Fruit fly (Drosophila melanogaster): Measurements from ENCODE around the gene CG32579.

Gene CG32579

DNA sequence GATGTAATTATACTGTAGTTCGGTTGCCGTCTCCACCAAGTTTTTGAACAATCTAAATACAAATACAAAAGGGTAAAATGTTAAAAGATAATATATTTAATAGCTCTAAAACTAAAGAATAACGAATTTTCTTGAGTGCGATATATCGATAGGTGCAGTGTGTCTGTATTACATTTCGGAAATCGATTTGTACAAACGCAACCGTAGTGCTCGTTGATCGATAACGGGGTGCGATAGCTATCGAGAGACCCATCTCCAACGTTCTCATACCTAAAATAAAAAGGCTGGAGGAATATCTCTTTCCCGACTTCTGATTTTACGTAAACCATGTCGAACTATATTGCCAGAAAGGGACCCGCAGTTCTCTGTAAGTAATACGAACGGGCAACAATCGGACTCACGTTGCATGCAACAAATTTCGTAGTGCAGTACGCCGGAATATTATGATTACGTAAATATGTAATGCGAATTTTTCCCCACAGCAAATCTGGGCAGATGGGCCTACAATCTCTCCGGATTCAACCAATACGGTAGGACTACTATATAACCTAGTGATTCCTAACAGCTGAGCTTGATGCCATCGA is 36.9 kb upstream of the CG32579 start, which contains the start of gene UQCR-14 (continued):
- TF ChIP-seq CG9797 (GFP tag; optimal IDR thresholded peaks at IDR 0.05): peak; percentile 71
- peak; percentile 93 for TF ChIP-seq MESR4 (GFP tag; optimal IDR thresholded peaks at IDR 0.05)
- TF ChIP-seq dpn (GFP tag; optimal IDR thresholded peaks at IDR 0.05): peak; percentile 18 to 47
- peak; percentile 94 for TF ChIP-seq pzg (GFP tag; optimal IDR thresholded peaks at IDR 0.05)
- TF ChIP-seq CG30403 (GFP tag; optimal IDR thresholded peaks at IDR 0.05): peak; percentile 24
- no peak for TF ChIP-seq Bdp1 (GFP tag; optimal IDR thresholded peaks at IDR 0.05)
- TF ChIP-seq vnd (GFP tag; IDR thresholded peaks at IDR 0.05; ENCODE audit: partially characterized antibody): peak; percentile 96
- TF ChIP-seq CG30020 (tag; optimal IDR thresholded peaks at IDR 0.05): peak; percentile 71
- no peak for TF ChIP-seq fd3F (GFP tag; optimal IDR thresholded peaks at IDR 0.05)
- no peak for TF ChIP-seq NK7.1 (GFP tag; optimal IDR thresholded peaks at IDR 0.05)
- peak; percentile 61 for TF ChIP-seq Rfx (GFP tag; IDR thresholded peaks at IDR 0.05)
- no peak for TF ChIP-seq Kr (GFP tag; optimal IDR thresholded peaks at IDR 0.05)
- TF ChIP-seq CG8359 (GFP tag; optimal IDR thresholded peaks at IDR 0.05; ENCODE audit: borderline replicate concordance): no peak
- no peak for TF ChIP-seq maf-S (GFP tag; optimal IDR thresholded peaks at IDR 0.05)
- TF ChIP-seq Sry-δ (GFP tag; optimal IDR thresholded peaks at IDR 0.05): peak; percentile 97
- TF ChIP-seq Mad (GFP tag; optimal IDR thresholded peaks at IDR 0.05): no peak
- peak; percentile 21; the same call in 1 of the 3 replicates for TF ChIP-seq dysf (GFP tag; IDR thresholded peaks at IDR 0.05)
- TF ChIP-seq nmo (GFP tag; optimal IDR thresholded peaks at IDR 0.05): peak; percentile 58
- peak; percentile 96 for TF ChIP-seq ato (GFP tag; IDR thresholded peaks at IDR 0.05; ENCODE audit: partially characterized antibody)
- peak; percentile 33; the same call in 1 of the 2 replicates for TF ChIP-seq sob (GFP tag; IDR thresholded peaks at IDR 0.05)
- TF ChIP-seq repo (GFP tag; optimal IDR thresholded peaks at IDR 0.05): no peak
- TF ChIP-seq CG17829 (tag; optimal IDR thresholded peaks at IDR 0.05): peak; percentile 61
- TF ChIP-seq CG10565 (GFP tag; optimal IDR thresholded peaks at IDR 0.05): no peak
- no peak for TF ChIP-seq E2f1 (GFP tag; IDR thresholded peaks at IDR 0.05)
- peak; percentile 82 for TF ChIP-seq YL-1 (GFP tag; optimal IDR thresholded peaks at IDR 0.05)
- TF ChIP-seq sd (tag; optimal IDR thresholded peaks at IDR 0.05): peak; percentile 34
- TF ChIP-seq BtbVII (GFP tag; optimal IDR thresholded peaks at IDR 0.05): no peak
- no peak for TF ChIP-seq Deaf1 (tag; optimal IDR thresholded peaks at IDR 0.05)
- no peak for TF ChIP-seq CG4360 (GFP tag; IDR thresholded peaks at IDR 0.05)
- peak; percentile 89 for TF ChIP-seq Doc3 (GFP tag; IDR thresholded peaks at IDR 0.05; ENCODE audit: partially characterized antibody)
- TF ChIP-seq CG7357 (GFP tag; IDR thresholded peaks at IDR 0.05): no peak
- TF ChIP-seq mirr (GFP tag; optimal IDR thresholded peaks at IDR 0.05): peak; percentile 36
- TF ChIP-seq onecut (GFP tag; IDR thresholded peaks at IDR 0.05): peak; percentile 19; the same call in 1 of the 2 replicates
- no peak for TF ChIP-seq HLHmδ (GFP tag; optimal IDR thresholded peaks at IDR 0.05)
- no peak for TF ChIP-seq da (GFP tag; optimal IDR thresholded peaks at IDR 0.05)
- no peak for TF ChIP-seq Camta (GFP tag; optimal IDR thresholded peaks at IDR 0.05)
- TF ChIP-seq CG9727 (GFP tag; optimal IDR thresholded peaks at IDR 0.05): no peak
- TF ChIP-seq crp (GFP tag; optimal IDR thresholded peaks at IDR 0.05): peak in 1 of 2 experiments; percentile 16
- TF ChIP-seq CG7786 (GFP tag; optimal IDR thresholded peaks at IDR 0.05): no peak
- no peak for TF ChIP-seq CG4328 (GFP tag; optimal IDR thresholded peaks at IDR 0.05)
- TF ChIP-seq aop (GFP tag; IDR thresholded peaks at IDR 0.05): no peak
- TF ChIP-seq CG11560 (tag; IDR thresholded peaks at IDR 0.05): no peak
- no peak for TF ChIP-seq MTF-1 (GFP tag; optimal IDR thresholded peaks at IDR 0.05; ENCODE audit: borderline replicate concordance)
- TF ChIP-seq Hand (GFP tag; optimal IDR thresholded peaks at IDR 0.05): no peak
- peak; percentile 17 for TF ChIP-seq CG7928 (GFP tag; optimal IDR thresholded peaks at IDR 0.05)
- peak; percentile 6 for TF ChIP-seq ewg (GFP tag; optimal IDR thresholded peaks at IDR 0.05)
- no peak for TF ChIP-seq CG12744 (GFP tag; optimal IDR thresholded peaks at IDR 0.05)
- no peak for TF ChIP-seq yki (optimal IDR thresholded peaks at IDR 0.05)
- peak; percentile 46 for TF ChIP-seq CG3281 (GFP tag; optimal IDR thresholded peaks at IDR 0.05)
- peak; percentile 8 for TF ChIP-seq CTCF (GFP tag; optimal IDR thresholded peaks at IDR 0.05)
- TF ChIP-seq knrl (GFP tag; IDR thresholded peaks at IDR 0.05; ENCODE audit: partially characterized antibody): peak; percentile 96
